Worm (Caenorhabditis elegans) whole organism, young adult: Measurements from ENCODE around the gene F13A7.7.

Experiments
- B0035.1 ChIP-seq: sonication (generic microtip); optimal IDR thresholded peaks from 2 replicates; lab custom pipeline; 2016; ENCODE audit warnings: missing genetic modification characterization, mild to moderate bottlenecking, missing compliant biosample characterization, missing genotype, missing genetic modification reagents
- C17E4.6 ChIP-seq: fragments of 200-800 bp; sonication (Bioruptor generic); IDR thresholded peaks from 2 replicates; pipeline ENCODE4 v1.3.6; 2022; ENCODE audit warnings: missing genetic modification reagents, missing genetic modification characterization, missing compliant biosample characterization
- F23B12.7 ChIP-seq: sonication (generic microtip); optimal IDR thresholded peaks from 2 replicates; lab custom pipeline; 2017; ENCODE audit warnings: missing genetic modification characterization, mild to moderate bottlenecking, missing compliant biosample characterization, antibody characterized with exemption, moderate library complexity; ENCODE audit not compliant: insufficient read depth
- F33H1.4 ChIP-seq: fragments of 200-800 bp; sonication (Bioruptor generic); IDR thresholded peaks from 2 replicates; pipeline ENCODE4 v1.3.6; 2022; ENCODE audit warnings: missing genetic modification reagents, missing genetic modification characterization, missing compliant biosample characterization
- F37B4.10 ChIP-seq: fragments of 200-800 bp; sonication (Bioruptor generic); IDR thresholded peaks from 2 replicates; pipeline ENCODE4 v1.3.6; 2022; ENCODE audit warnings: missing genetic modification characterization, missing compliant biosample characterization
- K11D2.4 ChIP-seq: fragments of 200-800 bp; sonication (Bioruptor generic); IDR thresholded peaks from 2 replicates; pipeline ENCODE4 v1.3.6; 2022; ENCODE audit warnings: missing genetic modification reagents, missing genetic modification characterization, missing compliant biosample characterization
- K12H6.12 ChIP-seq: fragments of 200-800 bp; sonication (Bioruptor generic); optimal IDR thresholded peaks from 2 replicates; lab custom pipeline; 2018; ENCODE audit warnings: mild to moderate bottlenecking, missing genetic modification characterization, missing compliant biosample characterization
- Y53G8AR.9 ChIP-seq: fragments of 200-800 bp; sonication (Bioruptor generic); conservative IDR thresholded peaks from 2 replicates; pipeline ENCODE4 v1.3.6; 2022; ENCODE audit warnings: missing genetic modification reagents, missing genetic modification characterization, missing compliant biosample characterization
- ZK185.1 ChIP-seq: sonication (generic microtip); optimal IDR thresholded peaks from 2 replicates; lab custom pipeline; 2016; ENCODE audit warnings: mild to moderate bottlenecking, missing genetic modification characterization, missing compliant biosample characterization; ENCODE audit not compliant: poor library complexity, severe bottlenecking
- akir-1 ChIP-seq: fragments of 200-800 bp; sonication (Bioruptor generic); optimal IDR thresholded peaks from 2 replicates; lab custom pipeline; 2018; ENCODE audit warnings: mild to moderate bottlenecking, missing genetic modification characterization, moderate library complexity, missing compliant biosample characterization
- aptf-2 ChIP-seq: fragments of 200-800 bp; sonication (Bioruptor generic); conservative IDR thresholded peaks from 2 replicates; pipeline ENCODE4 v1.3.6; 2022; ENCODE audit warnings: missing genetic modification reagents, missing genetic modification characterization, missing compliant biosample characterization
- athp-1 ChIP-seq: sonication (generic microtip); optimal IDR thresholded peaks from 2 replicates; lab custom pipeline; 2017; ENCODE audit warnings: mild to moderate bottlenecking, missing genetic modification characterization, missing compliant biosample characterization
- attf-3 ChIP-seq: fragments of 200-800 bp; sonication (Bioruptor generic); conservative IDR thresholded peaks from 2 replicates; pipeline ENCODE4 v1.3.6; 2022; ENCODE audit warnings: missing genetic modification reagents, missing genetic modification characterization, missing compliant biosample characterization
- cebp-2 ChIP-seq: fragments of 200-800 bp; sonication (Bioruptor generic); IDR thresholded peaks from 2 replicates; pipeline ENCODE4 v1.3.6; 2022; ENCODE audit warnings: missing genetic modification characterization, missing compliant biosample characterization
- ceh-27 ChIP-seq: fragments of 200-800 bp; sonication (Bioruptor generic); optimal IDR thresholded peaks from 2 replicates; lab custom pipeline; 2018; ENCODE audit warnings: mild to moderate bottlenecking, missing genetic modification characterization, moderate library complexity, missing compliant biosample characterization
- ceh-79 ChIP-seq: sonication (generic microtip); optimal IDR thresholded peaks from 2 replicates; lab custom pipeline; 2017; ENCODE audit warnings: mild to moderate bottlenecking, missing genetic modification characterization, missing compliant biosample characterization
- ceh-91 ChIP-seq: fragments of 200-800 bp; sonication (Bioruptor generic); IDR thresholded peaks from 2 replicates; pipeline ENCODE4 v1.3.6; 2022; ENCODE audit warnings: missing genetic modification reagents, missing genetic modification characterization, missing compliant biosample characterization
- chd-7 ChIP-seq: sonication (generic microtip); optimal IDR thresholded peaks from 2 replicates; lab custom pipeline; 2016; ENCODE audit warnings: mild to moderate bottlenecking, missing genetic modification characterization, moderate library complexity, missing compliant biosample characterization
- dpl-1 ChIP-seq: fragments of 150-350 bp; optimal IDR thresholded peaks from 2 replicates; lab custom pipeline; 2014; ENCODE audit warnings: missing biosample characterization, missing genetic modification reagents, missing genetic modification characterization
- efl-1 ChIP-seq: fragments of 150-350 bp; optimal IDR thresholded peaks from 2 replicates; lab custom pipeline; 2014; ENCODE audit warnings: missing biosample characterization, missing genetic modification reagents, missing genetic modification characterization
- egl-44 ChIP-seq: fragments of 200-800 bp; sonication (Bioruptor generic); IDR thresholded peaks from 2 replicates; pipeline ENCODE4 v1.3.6; 2022; ENCODE audit warnings: missing genetic modification reagents, missing genetic modification characterization, missing compliant biosample characterization
- him-1 ChIP-seq: sonication (generic microtip); optimal IDR thresholded peaks from 2 replicates; lab custom pipeline; 2016; ENCODE audit warnings: missing genotype, missing genetic modification reagents, missing genetic modification characterization, missing compliant biosample characterization
- hlh-12 ChIP-seq: sonication (generic microtip); optimal IDR thresholded peaks from 2 replicates; lab custom pipeline; 2016; ENCODE audit warnings: missing genetic modification characterization, missing compliant biosample characterization
- let-607 ChIP-seq, 2 experiments: fragments of 200-800 bp in 1 of 2; sonication (Bioruptor generic) in 1 of 2; sonication (generic microtip) in 1 of 2; optimal IDR thresholded peaks; 2 replicates each; lab custom pipeline; 2016 to 2018; ENCODE audit warnings: mild to moderate bottlenecking in 2 of 2, missing compliant biosample characterization in 2 of 2, missing genetic modification characterization in 2 of 2, moderate library complexity in 2 of 2, missing genotype in 1 of 2
- lin-40 ChIP-seq: sonication (generic microtip); optimal IDR thresholded peaks from 2 replicates; lab custom pipeline; 2016; ENCODE audit warnings: missing genetic modification characterization, mild to moderate bottlenecking, missing compliant biosample characterization, missing genotype, missing genetic modification reagents
- lir-1 ChIP-seq: fragments of 200-800 bp; sonication (Bioruptor generic); conservative IDR thresholded peaks from 2 replicates; pipeline ENCODE4 v1.3.6; 2022; ENCODE audit warnings: missing genetic modification reagents, missing genetic modification characterization, missing compliant biosample characterization
- lsl-1 ChIP-seq: fragments of 200-800 bp; sonication (Bioruptor generic); optimal IDR thresholded peaks from 2 replicates; lab custom pipeline; 2018; ENCODE audit warnings: mild to moderate bottlenecking, missing genetic modification characterization, moderate library complexity, missing compliant biosample characterization
- madf-10 ChIP-seq: sonication (generic microtip); optimal IDR thresholded peaks from 2 replicates; lab custom pipeline; 2016; ENCODE audit warnings: mild to moderate bottlenecking, missing genetic modification characterization, missing compliant biosample characterization
- mcd-1 ChIP-seq: fragments of 200-800 bp; sonication (Bioruptor generic); IDR thresholded peaks from 2 replicates; pipeline ENCODE4 v1.3.6; 2022; ENCODE audit warnings: missing genetic modification reagents, missing genetic modification characterization, missing compliant biosample characterization
- nfya-1 ChIP-seq: sonication (generic microtip); optimal IDR thresholded peaks from 2 replicates; lab custom pipeline; 2017; ENCODE audit warnings: antibody characterized with exemption, missing compliant biosample characterization, missing genetic modification characterization, borderline replicate concordance; ENCODE audit not compliant: insufficient read depth
- nhr-179 ChIP-seq: sonication (generic microtip); optimal IDR thresholded peaks from 2 replicates; lab custom pipeline; 2016; ENCODE audit warnings: mild to moderate bottlenecking, missing genetic modification characterization, missing compliant biosample characterization
- nhr-90 ChIP-seq: sonication (generic microtip); optimal IDR thresholded peaks from 2 replicates; lab custom pipeline; 2016; ENCODE audit warnings: missing genotype, mild to moderate bottlenecking, missing genetic modification characterization, missing compliant biosample characterization
- rec-8 ChIP-seq, 2 experiments: sonication (generic microtip); optimal IDR thresholded peaks; 2 replicates each; lab custom pipeline; 2016; ENCODE audit warnings: mild to moderate bottlenecking in 2 of 2, missing genetic modification characterization in 2 of 2, missing genetic modification reagents in 2 of 2, missing genotype in 2 of 2, missing biosample characterization in 1 of 2, missing compliant biosample characterization in 1 of 2, moderate library complexity in 1 of 2
- sdz-38 ChIP-seq: sonication (generic microtip); optimal IDR thresholded peaks from 2 replicates; lab custom pipeline; 2016; ENCODE audit warnings: missing genotype, missing genetic modification characterization, missing compliant biosample characterization
- sea-2 ChIP-seq: fragments of 200-800 bp; sonication (Bioruptor generic); IDR thresholded peaks from 2 replicates; pipeline ENCODE4 v1.3.6; 2022; ENCODE audit warnings: missing genetic modification characterization, missing compliant biosample characterization
- snpc-3.4 ChIP-seq: sonication (generic microtip); optimal IDR thresholded peaks from 2 replicates; lab custom pipeline; 2017; ENCODE audit warnings: missing genetic modification characterization, mild to moderate bottlenecking, missing compliant biosample characterization, antibody characterized with exemption, moderate library complexity, missing genotype, missing genetic modification reagents
- snpc-4 ChIP-seq, 5 experiments: fragments of 150-350 bp in 1 of 5; sonication (generic microtip) in 4 of 5; optimal IDR thresholded peaks; 2 replicates each; lab custom pipeline; 2014 to 2018; ENCODE audit warnings: missing genetic modification characterization in 5 of 5, missing biosample characterization in 3 of 5, antibody characterized with exemption in 2 of 5, mild to moderate bottlenecking in 2 of 5, missing compliant biosample characterization in 2 of 5, missing genotype in 2 of 5, moderate library complexity in 2 of 5, missing genetic modification reagents in 1 of 5
- somi-1 ChIP-seq: fragments of 200-800 bp; sonication (Bioruptor generic); optimal IDR thresholded peaks from 2 replicates; lab custom pipeline; 2018; ENCODE audit warnings: mild to moderate bottlenecking, missing genetic modification characterization, missing compliant biosample characterization
- sptf-2 ChIP-seq: fragments of 200-800 bp; sonication (Bioruptor generic); optimal IDR thresholded peaks from 2 replicates; lab custom pipeline; 2018; ENCODE audit warnings: mild to moderate bottlenecking, missing genetic modification characterization, missing compliant biosample characterization
- tbp1 ChIP-seq: fragments of 200-800 bp; sonication (Bioruptor generic); optimal IDR thresholded peaks from 2 replicates; lab custom pipeline; 2018; ENCODE audit warnings: mild to moderate bottlenecking, missing genetic modification characterization, missing compliant biosample characterization
- tbx-9 ChIP-seq: sonication (generic microtip); optimal IDR thresholded peaks from 2 replicates; lab custom pipeline; 2016; ENCODE audit warnings: borderline replicate concordance, missing genetic modification characterization, inconsistent platforms, missing compliant biosample characterization
- xnd-1 ChIP-seq: sonication (generic microtip); optimal IDR thresholded peaks from 2 replicates; lab custom pipeline; 2016; ENCODE audit warnings: missing genotype, missing genetic modification reagents, missing genetic modification characterization, missing compliant biosample characterization
- ztf-25 ChIP-seq: fragments of 200-800 bp; sonication (Bioruptor generic); IDR thresholded peaks from 2 replicates; pipeline ENCODE4 v1.3.6; 2022; ENCODE audit warnings: missing genetic modification reagents, missing genetic modification characterization, missing compliant biosample characterization

The F13A7.7 gene

ce11 chrV:16405366-16405765, 21.7 kb upstream of the F13A7.7 start:
- peak; percentile 81 for TF ChIP-seq lsl-1 (GFP tag; lab: Kevin White, UChicago)
- TF ChIP-seq snpc-4 (GFP tag; optimal IDR thresholded peaks at IDR 0.05; lab: Kevin White, UChicago) = peak; percentile 3
- TF ChIP-seq snpc-4 (tag; optimal IDR thresholded peaks at IDR 0.05; lab: Kevin White, UChicago) = peak in 1 of 4 experiments; percentile 14
- no peak for TF ChIP-seq snpc-3.4 (tag; lab: Kevin White, UChicago)
- TF ChIP-seq lir-1 (GFP tag; lab: Robert Waterston, UW) = no peak
- TF ChIP-seq him-1 (tag; lab: Kevin White, UChicago) = peak; percentile 16
- peak; percentile 46; the same call in 1 of the 2 replicates for TF ChIP-seq mcd-1

ce11 chrV:16403974-16404373, 20.3 kb upstream of the F13A7.7 start, which contains the start of gene syp-1:
TSS of gene syp-1 (plus strand) at chrV:16404274.
- TF ChIP-seq let-607 (tag; optimal IDR thresholded peaks at IDR 0.05; lab: Kevin White, UChicago) = no peak
- no peak for TF ChIP-seq ceh-79 (tag; lab: Kevin White, UChicago)
- TF ChIP-seq tbx-9 = no peak
- no peak for TF ChIP-seq nhr-90 (tag; lab: Kevin White, UChicago)
- TF ChIP-seq cebp-2 (GFP tag; lab: Robert Waterston, UW) = no peak
- no peak for TF ChIP-seq lin-40 (tag; lab: Kevin White, UChicago)
- no peak for TF ChIP-seq nhr-179 (tag; lab: Kevin White, UChicago)
- TF ChIP-seq F37B4.10 (GFP tag; lab: Robert Waterston, UW) = no peak
- no peak for TF ChIP-seq F33H1.4 (GFP tag; lab: Robert Waterston, UW)
- no peak for TF ChIP-seq ztf-25 (GFP tag; lab: Robert Waterston, UW)
- TF ChIP-seq sea-2 = no peak
- no peak for TF ChIP-seq nfya-1 (tag; lab: Kevin White, UChicago)
- no peak for TF ChIP-seq xnd-1 (tag; lab: Kevin White, UChicago)
- no peak for TF ChIP-seq sptf-2
- TF ChIP-seq somi-1 (GFP tag; lab: Kevin White, UChicago) = no peak
- TF ChIP-seq egl-44 (GFP tag; lab: Robert Waterston, UW) = no peak
- no peak for TF ChIP-seq C17E4.6 (GFP tag; lab: Robert Waterston, UW)
- TF ChIP-seq aptf-2 (GFP tag; lab: Robert Waterston, UW) = no peak
- TF ChIP-seq sdz-38 (tag; lab: Kevin White, UChicago) = no peak
- no peak for TF ChIP-seq Y53G8AR.9 (GFP tag; lab: Robert Waterston, UW)

- TF ChIP-seq B0035.1 (no peak), F23B12.7 (tag; lab: Kevin White, UChicago) (peak; percentile 30), K11D2.4 (GFP tag; lab: Robert Waterston, UW) (0 out of 2 replicates have a peak, but pooled peaks have one; percentile 37), lsl-1 (GFP tag; lab: Kevin White, UChicago) (peak; percentile 36), rec-8 (tag; optimal IDR thresholded peaks at IDR 0.05; lab: Kevin White, UChicago) (peak in 1 of 2 experiments; percentile 40), dpl-1 (GFP tag; lab: Kevin White, UChicago) (peak; percentile 84), let-607 (tag; optimal IDR thresholded peaks at IDR 0.05; lab: Kevin White, UChicago) (peak in 1 of 2 experiments; percentile 46), chd-7 (tag; lab: Kevin White, UChicago) (peak; percentile 47), aptf-2 (GFP tag; lab: Robert Waterston, UW) (peak; percentile 72; the same call in 1 of the 2 replicates), akir-1 (GFP tag; lab: Kevin White, UChicago) (peak; percentile 61), snpc-3.4 (tag; lab: Kevin White, UChicago) (peak; percentile 31), hlh-12 (tag; lab: Kevin White, UChicago) (no peak), ZK185.1 (peak; percentile 90), mcd-1 (peak; percentile 86), tbp1 (GFP tag; lab: Kevin White, UChicago) (peak; percentile 28), athp-1 (tag; lab: Kevin White, UChicago) (peak; percentile 42), ceh-27 (peak; percentile 80), F33H1.4 (GFP tag; lab: Robert Waterston, UW) (peak; percentile 51), efl-1 (GFP tag; lab: Kevin White, UChicago) (peak; percentile 73), ceh-91 (peak; percentile 52), K12H6.12 (peak; percentile 42), attf-3 (GFP tag; lab: Robert Waterston, UW) (peak; percentile 62), madf-10 (tag; lab: Kevin White, UChicago) (peak; percentile 42)
Observed at ce11 chrV:16401519-16401918, 17.9 kb upstream of the F13A7.7 start, which contains the start of gene F13A7.14. TSS of gene F13A7.14 (plus strand) at chrV:16401891.
